Worm (Caenorhabditis elegans) whole organism, L2 larva: ENCODE data around the gene cal-2.

ENCODE experiments used
- C34F6.9 ChIP-seq: fragments of 150-350 bp; optimal IDR thresholded peaks from 2 replicates; lab custom pipeline; 2014; ENCODE audit warnings: missing biosample characterization, missing genetic modification characterization
- ceh-82 ChIP-seq: fragments of 150-350 bp; optimal IDR thresholded peaks from 2 replicates; lab custom pipeline; 2014; ENCODE audit warnings: missing biosample characterization, missing genetic modification characterization
- egl-27 ChIP-seq: sonication (generic microtip); optimal IDR thresholded peaks from 3 replicates; lab custom pipeline; 2017; ENCODE audit warnings: missing biosample characterization, missing genetic modification reagents, missing genetic modification characterization
- elt-1 ChIP-seq: fragments of 150-350 bp; optimal IDR thresholded peaks from 2 replicates; lab custom pipeline; 2014; ENCODE audit warnings: missing biosample characterization, missing genetic modification characterization
- lin-13 ChIP-seq: fragments of 150-350 bp; optimal IDR thresholded peaks from 2 replicates; lab custom pipeline; 2014; ENCODE audit warnings: missing biosample characterization, missing genetic modification reagents, missing genetic modification characterization
- mab-5 ChIP-seq: fragments of 150-350 bp; optimal IDR thresholded peaks from 2 replicates; lab custom pipeline; 2014; ENCODE audit warnings: missing biosample characterization, missing genetic modification characterization
- nhr-11 ChIP-seq: fragments of 150-350 bp; optimal IDR thresholded peaks from 2 replicates; lab custom pipeline; 2014; ENCODE audit warnings: missing biosample characterization, missing genetic modification characterization
- nhr-12 ChIP-seq: fragments of 150-350 bp; optimal IDR thresholded peaks from 2 replicates; lab custom pipeline; 2014; ENCODE audit warnings: missing biosample characterization, missing genetic modification characterization
- nhr-25 ChIP-seq: fragments of 150-350 bp; sonication (generic microtip); optimal IDR thresholded peaks from 3 replicates; lab custom pipeline; 2014; ENCODE audit warnings: missing biosample characterization, missing genetic modification characterization
- nhr-77 ChIP-seq: fragments of 150-350 bp; optimal IDR thresholded peaks from 2 replicates; lab custom pipeline; 2014; ENCODE audit warnings: missing biosample characterization, missing genetic modification characterization
- snpc-4 ChIP-seq: fragments of 150-350 bp; optimal IDR thresholded peaks from 2 replicates; lab custom pipeline; 2014; ENCODE audit warnings: missing biosample characterization, missing genetic modification characterization
- unc-62 ChIP-seq: fragments of 150-350 bp; optimal IDR thresholded peaks from 2 replicates; lab custom pipeline; 2014; ENCODE audit warnings: missing biosample characterization, missing genetic modification reagents, missing genetic modification characterization
- zag-1 ChIP-seq: fragments of 150-350 bp; optimal IDR thresholded peaks from 2 replicates; lab custom pipeline; 2014; ENCODE audit warnings: missing biosample characterization, missing genetic modification characterization

ce11 chrII:8912523-8913017, 47.9 kb upstream of the cal-2 start:
- TF ChIP-seq elt-1 (tag; lab: Kevin White, UChicago) (no peak), ceh-82 (tag; lab: Kevin White, UChicago) (no peak), nhr-12 (tag; lab: Kevin White, UChicago) (no peak), unc-62 (GFP tag; lab: Kevin White, UChicago) (no peak), snpc-4 (tag; lab: Kevin White, UChicago) (no peak), nhr-11 (tag; lab: Kevin White, UChicago) (no peak), zag-1 (tag; lab: Kevin White, UChicago) (no peak), lin-13 (GFP tag; lab: Kevin White, UChicago) (no peak), egl-27 (tag; lab: Kevin White, UChicago) (no peak), C34F6.9 (tag; lab: Kevin White, UChicago) (no peak), nhr-25 (no peak), mab-5 (tag; lab: Kevin White, UChicago) (no peak), nhr-77 (tag; lab: Kevin White, UChicago) (no peak)
